Fruit fly (Drosophila melanogaster) S2 (cell line): ENCODE results near the gene hoip.

Source experiments
- CG8478 ChIP-seq: fragments of >200 bp; optimal IDR thresholded peaks from 2 replicates; lab custom pipeline; 2018
- CTCF ChIP-seq, 2 experiments: fragments of >200 bp; optimal IDR thresholded peaks; 2 replicates each; lab custom pipeline; 2018

DNA sequence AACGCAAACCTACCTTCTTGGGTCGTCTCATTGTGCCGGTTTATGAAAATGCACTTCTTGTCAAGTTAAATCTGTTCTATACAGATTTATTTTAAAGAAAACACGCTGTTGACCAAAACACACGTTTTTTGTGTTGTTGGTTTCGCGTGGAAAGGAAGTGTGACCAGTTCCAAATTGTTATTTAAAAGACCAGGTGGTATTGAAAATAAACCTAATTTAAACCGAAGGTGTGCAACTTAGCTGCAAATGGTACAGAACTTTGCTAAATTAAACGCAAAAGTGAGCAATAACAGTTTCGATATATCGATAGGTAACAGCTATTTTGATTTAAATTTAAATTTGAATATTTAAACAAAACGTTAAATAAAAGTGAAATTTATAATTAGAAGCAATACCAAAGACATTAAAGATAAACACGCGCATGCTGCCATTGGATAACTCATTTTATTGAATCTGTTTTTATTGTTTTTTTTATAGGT lies 11.6 kb downstream of the hoip start, which contains the start of gene CG4364:
- TF ChIP-seq CG8478 = no peak
- peak; percentile 26 to 49 for TF ChIP-seq CTCF (optimal IDR thresholded peaks at IDR 0.05; lab: Kevin White, UChicago)
